Worm (Caenorhabditis elegans) whole organism, mixed stage, embryonic: ENCODE data around the gene D1086.18.

Experiments used
- blmp-1 ChIP-seq: fragments of 150-350 bp; optimal IDR thresholded peaks from 2 replicates; lab custom pipeline; 2014; ENCODE audit warnings: missing biosample characterization, missing genetic modification characterization
- elt-3 ChIP-seq: fragments of 150-350 bp; optimal IDR thresholded peaks from 2 replicates; lab custom pipeline; 2014; ENCODE audit warnings: missing biosample characterization, missing genetic modification characterization
- nhr-237 ChIP-seq: fragments of 150-350 bp; optimal IDR thresholded peaks from 2 replicates; lab custom pipeline; 2014; ENCODE audit warnings: missing biosample characterization, missing genetic modification characterization
- ztf-11 ChIP-seq: fragments of 150-350 bp; optimal IDR thresholded peaks from 2 replicates; lab custom pipeline; 2014; ENCODE audit warnings: missing biosample characterization, missing genetic modification characterization

- no peak for TF ChIP-seq ztf-11 (tag; lab: Kevin White, UChicago)
- TF ChIP-seq blmp-1 (tag; lab: Kevin White, UChicago) = no peak
- no peak for TF ChIP-seq elt-3
- TF ChIP-seq nhr-237 = no peak
Measured at ce11 chrV:14123176-14123575, 37.5 kb downstream of the D1086.18 start.
